Fruit fly (Drosophila melanogaster) whole organism, embryonic: Measurements from ENCODE around the gene EMC3.

Experiments
- ATbp ChIP-seq: fragments of 200-800 bp; sonication (Bioruptor generic); optimal IDR thresholded peaks from 2 replicates; lab custom pipeline; 2017; ENCODE audit warnings: missing biosample characterization, mild to moderate bottlenecking, missing genetic modification characterization, missing genetic modification reagents
- Ada2b ChIP-seq: fragments of 200-800 bp; sonication (Bioruptor generic); IDR thresholded peaks from 2 replicates; pipeline ENCODE4 v1.3.6; 2022; ENCODE audit warnings: missing biosample characterization, missing genetic modification characterization
- CG10274 ChIP-seq: fragments of 200-800 bp; sonication (Bioruptor generic); optimal IDR thresholded peaks from 3 replicates; lab custom pipeline; 2017; ENCODE audit warnings: missing biosample characterization, mild to moderate bottlenecking, missing genetic modification characterization
- CG10462 ChIP-seq: fragments of 200-800 bp; sonication (Bioruptor generic); optimal IDR thresholded peaks from 2 replicates; lab custom pipeline; 2016; ENCODE audit warnings: missing biosample characterization, missing genetic modification characterization
- CG10654 ChIP-seq: fragments of 200-800 bp; sonication (Bioruptor generic); optimal IDR thresholded peaks from 2 replicates; lab custom pipeline; 2016; ENCODE audit warnings: missing biosample characterization, missing genetic modification characterization
- CG12219 ChIP-seq: fragments of 200-800 bp; sonication (Bioruptor generic); optimal IDR thresholded peaks from 3 replicates; lab custom pipeline; 2018; ENCODE audit warnings: missing biosample characterization, mild to moderate bottlenecking, missing genetic modification characterization
- CG1233 ChIP-seq: fragments of 200-800 bp; sonication (Bioruptor generic); optimal IDR thresholded peaks from 4 replicates; lab custom pipeline; 2018; ENCODE audit warnings: missing biosample characterization, mild to moderate bottlenecking, missing genetic modification characterization
- CG14014 ChIP-seq: fragments of 200-800 bp; sonication (Bioruptor generic); IDR thresholded peaks from 2 replicates; pipeline ENCODE4 v1.3.6; 2022; ENCODE audit warnings: missing biosample characterization, missing genetic modification characterization
- CG14860 ChIP-seq: fragments of 200-800 bp; sonication (Bioruptor generic); IDR thresholded peaks from 3 replicates; pipeline ENCODE4 v1.3.6; 2022; ENCODE audit warnings: missing biosample characterization, missing genetic modification characterization; ENCODE audit not compliant: partially characterized antibody
- CG15514 ChIP-seq: fragments of 200-800 bp; sonication (Bioruptor generic); optimal IDR thresholded peaks from 3 replicates; lab custom pipeline; 2017; ENCODE audit warnings: missing biosample characterization, missing genetic modification characterization, mild to moderate bottlenecking, moderate library complexity, missing genetic modification reagents
- CG1603 ChIP-seq: fragments of 200-800 bp; sonication (Bioruptor generic); optimal IDR thresholded peaks from 2 replicates; lab custom pipeline; 2019; ENCODE audit warnings: missing biosample characterization, mild to moderate bottlenecking, missing genetic modification characterization, moderate library complexity
- CG16779 ChIP-seq: fragments of 200-800 bp; sonication (Bioruptor generic); IDR thresholded peaks from 2 replicates; pipeline ENCODE4 v1.3.6; 2022; ENCODE audit warnings: missing biosample characterization, missing genetic modification characterization
- CG1832 ChIP-seq: fragments of 200-800 bp; sonication (Bioruptor generic); optimal IDR thresholded peaks from 2 replicates; lab custom pipeline; 2017; ENCODE audit warnings: missing biosample characterization, mild to moderate bottlenecking, missing genetic modification characterization, inconsistent platforms
- CG2116 ChIP-seq: fragments of 200-800 bp; sonication (Bioruptor generic); optimal IDR thresholded peaks from 3 replicates; lab custom pipeline; 2018; ENCODE audit warnings: missing biosample characterization, mild to moderate bottlenecking, missing genetic modification characterization
- CG2202 ChIP-seq: fragments of 200-800 bp; sonication (Bioruptor generic); optimal IDR thresholded peaks from 2 replicates; lab custom pipeline; 2018; ENCODE audit warnings: missing biosample characterization, mild to moderate bottlenecking, missing genetic modification characterization
- CG34376 ChIP-seq: fragments of 200-800 bp; sonication (Bioruptor generic); optimal IDR thresholded peaks from 2 replicates; lab custom pipeline; 2018; ENCODE audit warnings: missing biosample characterization, mild to moderate bottlenecking, missing genetic modification characterization
- CG4820 ChIP-seq: fragments of 200-800 bp; sonication (Bioruptor generic); optimal IDR thresholded peaks from 3 replicates; lab custom pipeline; 2016; ENCODE audit warnings: missing biosample characterization, missing genetic modification characterization
- CG4854 ChIP-seq: fragments of 200-800 bp; sonication (Bioruptor generic); optimal IDR thresholded peaks from 2 replicates; lab custom pipeline; 2016; ENCODE audit warnings: missing biosample characterization, missing genetic modification characterization, inconsistent platforms
- CG6791 ChIP-seq: fragments of 200-800 bp; sonication (Bioruptor generic); IDR thresholded peaks from 3 replicates; pipeline ENCODE4 v1.3.6; 2022; ENCODE audit warnings: missing biosample characterization, missing genetic modification characterization; ENCODE audit not compliant: partially characterized antibody
- CG8089 ChIP-seq: fragments of 200-800 bp; sonication (Bioruptor generic); optimal IDR thresholded peaks from 3 replicates; lab custom pipeline; 2016; ENCODE audit warnings: missing biosample characterization, missing genetic modification characterization
- CG8290 ChIP-seq, 3 experiments: fragments of 200-800 bp; sonication (Bioruptor generic); optimal IDR thresholded peaks; 2 replicates each; lab custom pipeline; 2016 to 2019; ENCODE audit warnings: missing biosample characterization in 3 of 3, missing genetic modification characterization in 3 of 3, mild to moderate bottlenecking in 2 of 3, moderate library complexity in 1 of 3
- CG8765 ChIP-seq: fragments of 200-800 bp; sonication (Bioruptor generic); IDR thresholded peaks from 2 replicates; pipeline ENCODE4 v1.3.6; 2022; ENCODE audit warnings: missing biosample characterization, missing genetic modification characterization
- CG9817 ChIP-seq: fragments of 200-800 bp; sonication (Bioruptor generic); optimal IDR thresholded peaks from 2 replicates; lab custom pipeline; 2018; ENCODE audit warnings: missing biosample characterization, mild to moderate bottlenecking, missing genetic modification characterization, moderate library complexity
- CkIIα-i1 ChIP-seq: fragments of 200-800 bp; sonication (Bioruptor generic); IDR thresholded peaks from 2 replicates; pipeline ENCODE4 v1.3.6; 2022; ENCODE audit warnings: missing biosample characterization, missing genetic modification characterization
- D19B ChIP-seq: fragments of 200-800 bp; sonication (Bioruptor generic); optimal IDR thresholded peaks from 2 replicates; lab custom pipeline; 2017; ENCODE audit warnings: missing biosample characterization, mild to moderate bottlenecking, missing genetic modification characterization
- E2f2 ChIP-seq: fragments of 200-800 bp; sonication (Bioruptor generic); IDR thresholded peaks from 2 replicates; pipeline ENCODE4 v1.3.6; 2022; ENCODE audit warnings: missing biosample characterization, missing genetic modification characterization
- H15 ChIP-seq: fragments of 200-800 bp; sonication (Bioruptor generic); IDR thresholded peaks from 3 replicates; pipeline ENCODE4 v1.3.6; 2022; ENCODE audit warnings: missing biosample characterization, missing genetic modification characterization
- Hand ChIP-seq: fragments of 200-800 bp; sonication (Bioruptor generic); optimal IDR thresholded peaks from 2 replicates; lab custom pipeline; 2017; ENCODE audit warnings: mild to moderate bottlenecking, missing biosample characterization, missing genetic modification reagents, missing genetic modification characterization
- Neu2 ChIP-seq: fragments of 200-800 bp; sonication (Bioruptor generic); optimal IDR thresholded peaks from 3 replicates; lab custom pipeline; 2016; ENCODE audit warnings: missing biosample characterization, missing genetic modification characterization, borderline replicate concordance
- Optix ChIP-seq: fragments of 200-800 bp; sonication (Bioruptor generic); IDR thresholded peaks from 3 replicates; pipeline ENCODE4 v1.3.6; 2022; ENCODE audit warnings: missing biosample characterization, missing genetic modification characterization
- Sin3A ChIP-seq: fragments of >200 bp; optimal IDR thresholded peaks from 2 replicates; lab custom pipeline; 2018
- Taf1 ChIP-seq: fragments of 200-800 bp; sonication (Bioruptor generic); IDR thresholded peaks from 2 replicates; pipeline ENCODE4 v1.3.6; 2022; ENCODE audit warnings: missing biosample characterization, missing genetic modification characterization
- ase ChIP-seq: fragments of 200-800 bp; sonication (Bioruptor generic); IDR thresholded peaks from 3 replicates; pipeline ENCODE4 v1.3.6; 2022; ENCODE audit warnings: missing biosample characterization, missing genetic modification characterization
- cato ChIP-seq: fragments of 200-800 bp; sonication (Bioruptor generic); optimal IDR thresholded peaks from 2 replicates; lab custom pipeline; 2016; ENCODE audit warnings: missing biosample characterization, missing genetic modification characterization, borderline replicate concordance
- chif ChIP-seq, 2 experiments: fragments of 200-800 bp; sonication (Bioruptor generic); optimal IDR thresholded peaks; 3 replicates each; lab custom pipeline; 2016; ENCODE audit warnings: missing biosample characterization in 2 of 2, missing genetic modification characterization in 2 of 2
- ci ChIP-seq: fragments of 200-800 bp; sonication (Bioruptor generic); IDR thresholded peaks from 3 replicates; pipeline ENCODE4 v1.3.6; 2022; ENCODE audit warnings: missing biosample characterization, missing genetic modification characterization
- dpn ChIP-seq, 2 experiments: fragments of 200-800 bp; sonication (Bioruptor generic); optimal IDR thresholded peaks; 3 replicates each; lab custom pipeline; 2016; ENCODE audit warnings: missing biosample characterization in 2 of 2, missing genetic modification characterization in 2 of 2
- fu2 ChIP-seq: fragments of 200-800 bp; sonication (Bioruptor generic); optimal IDR thresholded peaks from 2 replicates; lab custom pipeline; 2016; ENCODE audit warnings: missing biosample characterization, missing genetic modification characterization
- ham ChIP-seq: fragments of 200-800 bp; sonication (Bioruptor generic); IDR thresholded peaks from 2 replicates; pipeline ENCODE4 v1.3.6; 2022; ENCODE audit warnings: missing biosample characterization, missing genetic modification characterization
- her ChIP-seq: fragments of 200-800 bp; sonication (Bioruptor generic); optimal IDR thresholded peaks from 2 replicates; lab custom pipeline; 2016; ENCODE audit warnings: missing biosample characterization, missing genetic modification characterization
- insv ChIP-seq, 2 experiments: fragments of 200-800 bp; sonication (Bioruptor generic); optimal IDR thresholded peaks; 3 replicates each; lab custom pipeline; 2016 to 2018; ENCODE audit warnings: missing biosample characterization in 2 of 2, missing genetic modification characterization in 2 of 2
- kah ChIP-seq: fragments of 200-800 bp; sonication (Bioruptor generic); optimal IDR thresholded peaks from 2 replicates; lab custom pipeline; 2018; ENCODE audit warnings: missing biosample characterization, mild to moderate bottlenecking, missing genetic modification characterization
- lbe ChIP-seq: fragments of 200-800 bp; sonication (Bioruptor generic); optimal IDR thresholded peaks from 2 replicates; lab custom pipeline; 2016; ENCODE audit warnings: missing biosample characterization, mild to moderate bottlenecking, missing genetic modification characterization
- lola ChIP-seq, 3 experiments: fragments of >200 bp in 2 of 3; fragments of 200-800 bp in 1 of 3; sonication (Bioruptor generic) in 1 of 3; optimal IDR thresholded peaks; 2 replicates each; lab custom pipeline; 2017 to 2019; ENCODE audit warnings: missing biosample characterization in 3 of 3, missing genetic modification characterization in 3 of 3, mild to moderate bottlenecking in 1 of 3, moderate library complexity in 1 of 3
- nmo ChIP-seq: fragments of 200-800 bp; sonication (Bioruptor generic); optimal IDR thresholded peaks from 2 replicates; lab custom pipeline; 2018; ENCODE audit warnings: missing biosample characterization, mild to moderate bottlenecking, missing genetic modification characterization, moderate library complexity
- oc ChIP-seq: fragments of 200-800 bp; sonication (Bioruptor generic); optimal IDR thresholded peaks from 2 replicates; lab custom pipeline; 2018; ENCODE audit warnings: missing biosample characterization, mild to moderate bottlenecking, missing genetic modification characterization, moderate library complexity
- peb ChIP-seq: fragments of 200-800 bp; sonication (Bioruptor generic); IDR thresholded peaks from 2 replicates; pipeline ENCODE4 v1.3.6; 2022; ENCODE audit warnings: missing biosample characterization, missing genetic modification characterization
- sens ChIP-seq: fragments of 200-800 bp; sonication (Bioruptor generic); peaks from one replicate; lab custom pipeline; 2016; ENCODE audit warnings: missing biosample characterization, missing genetic modification characterization
- slp2 ChIP-seq: fragments of 200-800 bp; sonication (Bioruptor generic); optimal IDR thresholded peaks from 2 replicates; lab custom pipeline; 2016; ENCODE audit warnings: missing biosample characterization, missing genetic modification characterization
- trem ChIP-seq: fragments of 200-800 bp; optimal IDR thresholded peaks from 3 replicates; lab custom pipeline; 2019; ENCODE audit warnings: missing biosample characterization, mild to moderate bottlenecking, missing genetic modification characterization, moderate library complexity
- trh ChIP-seq: fragments of 200-800 bp; sonication (Bioruptor generic); optimal IDR thresholded peaks from 2 replicates; lab custom pipeline; 2016; ENCODE audit warnings: missing biosample characterization, missing genetic modification characterization
- yki ChIP-seq: fragments of >200 bp; optimal IDR thresholded peaks from 3 replicates; lab custom pipeline; 2018

The EMC3 gene

DNA sequence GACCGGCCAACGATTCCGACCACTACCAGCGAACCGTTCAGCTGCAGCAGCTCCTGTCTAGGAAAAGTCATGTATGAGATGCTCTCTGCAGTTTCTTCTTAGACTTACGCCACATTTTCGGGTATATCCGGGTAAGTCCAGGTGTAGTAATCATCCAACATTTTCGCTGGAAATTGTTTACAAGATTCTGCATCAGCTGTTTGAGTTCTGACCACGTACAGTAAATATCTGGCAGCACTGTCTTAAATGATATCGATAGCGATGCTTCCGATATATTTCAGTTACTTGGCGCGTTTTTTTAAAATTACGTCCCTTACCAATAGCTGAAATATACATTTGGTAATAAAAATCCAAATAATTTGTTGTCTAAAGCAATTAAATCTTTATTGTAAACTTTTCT is 11.5 kb upstream of the EMC3 start, which contains the start of gene CG6729 (continued):
- TF ChIP-seq CG12219 = no peak
- no peak for TF ChIP-seq D19B (GFP tag; lab: Kevin White, UChicago)
- no peak for TF ChIP-seq ase (GFP tag; lab: Robert Waterston, UW)
- no peak for TF ChIP-seq CG14014 (GFP tag; lab: Robert Waterston, UW)
- peak; percentile 66 for TF ChIP-seq CG14860 (GFP tag; lab: Robert Waterston, UW)
- TF ChIP-seq slp2 = no peak
- no peak for TF ChIP-seq CG16779
- TF ChIP-seq H15 (GFP tag; lab: Robert Waterston, UW) = no peak
- no peak for TF ChIP-seq ATbp (GFP tag; lab: Kevin White, UChicago)
- no peak for TF ChIP-seq Neu2 (GFP tag; lab: Kevin White, UChicago)
- TF ChIP-seq CkIIα-i1 = no peak
- peak; percentile 67 for TF ChIP-seq sens
- peak; percentile 57 for TF ChIP-seq CG15514
- peak; percentile 64 for TF ChIP-seq trem (tag; lab: Kevin White, UChicago)
- no peak for TF ChIP-seq insv (GFP tag; optimal IDR thresholded peaks at IDR 0.05; lab: Kevin White, UChicago)
- no peak for TF ChIP-seq Ada2b (GFP tag; lab: Robert Waterston, UW)
- TF ChIP-seq CG8290 (GFP tag; optimal IDR thresholded peaks at IDR 0.05; lab: Kevin White, UChicago) = no peak
- no peak for TF ChIP-seq CG8290 (tag; optimal IDR thresholded peaks at IDR 0.05; lab: Kevin White, UChicago)
- TF ChIP-seq Sin3A = peak; percentile 26
- TF ChIP-seq her (GFP tag; lab: Kevin White, UChicago) = no peak
- no peak for TF ChIP-seq fu2 (GFP tag; lab: Kevin White, UChicago)
- no peak for TF ChIP-seq oc
- TF ChIP-seq CG8765 (GFP tag; lab: Robert Waterston, UW) = no peak
- no peak for TF ChIP-seq CG10654 (GFP tag; lab: Kevin White, UChicago)
- no peak for TF ChIP-seq dpn (GFP tag; optimal IDR thresholded peaks at IDR 0.05; lab: Kevin White, UChicago)
- TF ChIP-seq kah (GFP tag; lab: Kevin White, UChicago) = no peak
- TF ChIP-seq yki (lab: Kevin White, UChicago) = no peak
- TF ChIP-seq ci (GFP tag; lab: Robert Waterston, UW) = no peak
- peak; percentile 95 for TF ChIP-seq E2f2 (GFP tag; lab: Robert Waterston, UW)
- TF ChIP-seq peb = no peak
- TF ChIP-seq CG1233 = no peak
- peak; percentile 7 for TF ChIP-seq lbe (GFP tag; lab: Kevin White, UChicago)
- no peak for TF ChIP-seq Taf1
- no peak for TF ChIP-seq cato
- no peak for TF ChIP-seq CG8089 (GFP tag; lab: Kevin White, UChicago)
- TF ChIP-seq lola (GFP tag; optimal IDR thresholded peaks at IDR 0.05; lab: Kevin White, UChicago) = no peak
- TF ChIP-seq CG2116 (GFP tag; lab: Kevin White, UChicago) = peak; percentile 92
- TF ChIP-seq trh (GFP tag; lab: Kevin White, UChicago) = no peak
- TF ChIP-seq CG10274 (GFP tag; lab: Kevin White, UChicago) = no peak
- no peak for TF ChIP-seq chif (GFP tag; optimal IDR thresholded peaks at IDR 0.05; lab: Kevin White, UChicago)
- no peak for TF ChIP-seq CG1832
- TF ChIP-seq CG6791 (GFP tag; lab: Robert Waterston, UW) = peak; percentile 80
- TF ChIP-seq Hand (GFP tag; lab: Kevin White, UChicago) = no peak
- TF ChIP-seq CG1603 (tag; lab: Kevin White, UChicago) = no peak
- no peak for TF ChIP-seq Optix (GFP tag; lab: Robert Waterston, UW)
- no peak for TF ChIP-seq CG4820 (GFP tag; lab: Kevin White, UChicago)
- no peak for TF ChIP-seq CG10462 (GFP tag; lab: Kevin White, UChicago)
- no peak for TF ChIP-seq ham (GFP tag; lab: Robert Waterston, UW)
- TF ChIP-seq CG4854 (GFP tag; lab: Kevin White, UChicago) = no peak
- no peak for TF ChIP-seq CG9817 (tag; lab: Kevin White, UChicago)
- TF ChIP-seq nmo (GFP tag; lab: Kevin White, UChicago) = no peak
- TF ChIP-seq CG2202 (tag; lab: Kevin White, UChicago) = no peak
- no peak for TF ChIP-seq CG34376
